Fruit fly (Drosophila melanogaster) whole organism, prepupa: Measurements from ENCODE around the gene His2Av.

ENCODE experiments used
- Blimp-1 ChIP-seq: fragments of 200-800 bp; sonication (Bioruptor generic); optimal IDR thresholded peaks from 3 replicates; lab custom pipeline; 2017; ENCODE audit warnings: missing biosample characterization, missing genetic modification characterization, mild to moderate bottlenecking, moderate library complexity, missing genetic modification reagents
- CG6792 ChIP-seq: fragments of 200-800 bp; sonication (Bioruptor generic); optimal IDR thresholded peaks from 3 replicates; lab custom pipeline; 2016; ENCODE audit warnings: missing biosample characterization, missing genetic modification characterization
- Hr38 ChIP-seq: sonication (Bioruptor generic); optimal IDR thresholded peaks from 2 replicates; lab custom pipeline; 2016; ENCODE audit warnings: missing biosample characterization, missing genetic modification characterization
- Lpt ChIP-seq: fragments of 200-800 bp; sonication (Bioruptor generic); optimal IDR thresholded peaks from 3 replicates; lab custom pipeline; 2016; ENCODE audit warnings: missing biosample characterization, missing genetic modification characterization
- Smox ChIP-seq: fragments of 200-800 bp; sonication (Bioruptor generic); optimal IDR thresholded peaks from 3 replicates; lab custom pipeline; 2016; ENCODE audit warnings: missing biosample characterization, missing genetic modification characterization

dm6 chr3R:26890499-26890898 is 23.8 kb downstream of the His2Av start:
- TF ChIP-seq Blimp-1 (no peak), Smox (GFP tag; lab: Kevin White, UChicago) (no peak), CG6792 (no peak), Hr38 (GFP tag; lab: Kevin White, UChicago) (no peak), Lpt (GFP tag; lab: Kevin White, UChicago) (no peak)
